Worm (Caenorhabditis elegans) whole organism, midembryonic: ENCODE measurements around the gene mlt-8.

Experiments
- cog-1 ChIP-seq: sonication (generic microtip); optimal IDR thresholded peaks from 2 replicates; lab custom pipeline; 2016; ENCODE audit warnings: missing genetic modification characterization, missing compliant biosample characterization
- klf-2 ChIP-seq: fragments of 200-800 bp; sonication (Bioruptor generic); conservative IDR thresholded peaks from 2 replicates; pipeline ENCODE4 v1.3.6; 2022; ENCODE audit warnings: missing genetic modification reagents, missing genetic modification characterization, missing compliant biosample characterization
- med-1 ChIP-seq: sonication (generic microtip); optimal IDR thresholded peaks from 2 replicates; lab custom pipeline; 2017; ENCODE audit warnings: missing genetic modification characterization, mild to moderate bottlenecking, missing compliant biosample characterization, antibody characterized with exemption, missing genetic modification reagents; ENCODE audit not compliant: insufficient read depth
- ref-1 ChIP-seq: fragments of 200-800 bp; sonication (Bioruptor generic); conservative IDR thresholded peaks from 2 replicates; pipeline ENCODE4 v1.3.6; 2022; ENCODE audit warnings: missing genetic modification reagents, missing genetic modification characterization, missing compliant biosample characterization
- tab-1 ChIP-seq: fragments of 200-800 bp; sonication (Bioruptor generic); IDR thresholded peaks from 2 replicates; pipeline ENCODE4 v1.3.6; 2022; ENCODE audit warnings: missing genetic modification characterization, missing compliant biosample characterization
- ztf-23 ChIP-seq: fragments of 200-800 bp; sonication (Bioruptor generic); IDR thresholded peaks from 2 replicates; pipeline ENCODE4 v1.3.6; 2022; ENCODE audit warnings: missing genetic modification reagents, missing genetic modification characterization, missing compliant biosample characterization

- no peak for TF ChIP-seq klf-2 (GFP tag; lab: Robert Waterston, UW)
- no peak for TF ChIP-seq ref-1 (GFP tag; lab: Robert Waterston, UW)
- TF ChIP-seq ztf-23 (GFP tag; lab: Robert Waterston, UW), result no peak
- peak; percentile 43 for TF ChIP-seq cog-1 (tag; lab: Kevin White, UChicago)
- TF ChIP-seq tab-1, result no peak
- no peak for TF ChIP-seq med-1
Observed at ce11 chrII:601305-601704, 29.4 kb upstream of the mlt-8 start.
